Fruit fly (Drosophila melanogaster) whole organism, wandering third instar larva: ENCODE measurements around the gene mal.

ENCODE experiments used
- CG9705 ChIP-seq: fragments of 200-800 bp; sonication (Bioruptor generic); optimal IDR thresholded peaks from 2 replicates; lab custom pipeline; 2018; ENCODE audit warnings: missing biosample characterization, mild to moderate bottlenecking, missing genetic modification characterization
- CrebA ChIP-seq: fragments of 200-800 bp; sonication (Bioruptor generic); optimal IDR thresholded peaks from 2 replicates; lab custom pipeline; 2016; ENCODE audit warnings: missing biosample characterization, mild to moderate bottlenecking, missing genetic modification characterization, borderline replicate concordance
- Dfd ChIP-seq: fragments of >200 bp; optimal IDR thresholded peaks from 2 replicates; lab custom pipeline; 2017; ENCODE audit warnings: missing biosample characterization, missing genetic modification characterization
- Dif ChIP-seq: fragments of 200-275, 200-300 bp; sonication (Bioruptor generic); optimal IDR thresholded peaks from 2 replicates; lab custom pipeline; 2018; ENCODE audit warnings: missing biosample characterization, missing genetic modification characterization; ENCODE audit not compliant: partially characterized antibody
- GATAd ChIP-seq: sonication (Bioruptor generic); optimal IDR thresholded peaks from 2 replicates; lab custom pipeline; 2016; ENCODE audit warnings: missing biosample characterization, missing genetic modification characterization
- HLH106 ChIP-seq: fragments of 200-800 bp; optimal IDR thresholded peaks from 3 replicates; lab custom pipeline; 2019; ENCODE audit warnings: missing biosample characterization, mild to moderate bottlenecking, missing genetic modification characterization, moderate library complexity
- Hr78 ChIP-seq: fragments of >200 bp; optimal IDR thresholded peaks from 2 replicates; lab custom pipeline; 2017; ENCODE audit warnings: missing biosample characterization, missing genetic modification characterization
- Mio ChIP-seq: sonication (Bioruptor generic); optimal IDR thresholded peaks from 2 replicates; lab custom pipeline; 2016; ENCODE audit warnings: missing biosample characterization, missing genetic modification characterization
- Myc ChIP-seq: fragments of >200 bp; optimal IDR thresholded peaks from 2 replicates; lab custom pipeline; 2017
- N ChIP-seq: fragments of >200 bp; optimal IDR thresholded peaks from 2 replicates; lab custom pipeline; 2018; ENCODE audit warnings: missing biosample characterization, missing external identifiers, missing genetic modification characterization
- Rel ChIP-seq, 2 experiments: fragments of 200-800 bp; sonication (Bioruptor generic) in 1 of 2; optimal IDR thresholded peaks; 2 replicates in 1 of 2; 3 replicates in 1 of 2; lab custom pipeline; 2016 to 2019; ENCODE audit warnings: mild to moderate bottlenecking in 2 of 2, missing biosample characterization in 2 of 2, missing genetic modification characterization in 2 of 2, moderate library complexity in 1 of 2
- Vsx2 ChIP-seq: fragments of 200-300, 225-300 bp; sonication (Bioruptor generic); optimal IDR thresholded peaks from 2 replicates; lab custom pipeline; 2018; ENCODE audit warnings: missing biosample characterization, missing genetic modification characterization; ENCODE audit not compliant: partially characterized antibody
- br ChIP-seq: fragments of 200-800 bp; sonication (Bioruptor generic); optimal IDR thresholded peaks from 2 replicates; lab custom pipeline; 2016; ENCODE audit warnings: missing biosample characterization, missing genetic modification characterization
- dmrt93B ChIP-seq: fragments of 200-800 bp; sonication (Bioruptor generic); optimal IDR thresholded peaks from 2 replicates; lab custom pipeline; 2018; ENCODE audit warnings: missing biosample characterization, mild to moderate bottlenecking, missing genetic modification characterization
- ey ChIP-seq: fragments of 200-800 bp; sonication (Bioruptor generic); optimal IDR thresholded peaks from 2 replicates; lab custom pipeline; 2016; ENCODE audit warnings: missing biosample characterization, missing genetic modification characterization
- foxo ChIP-seq, 2 experiments: fragments of 200-800 bp; sonication (Bioruptor generic); optimal IDR thresholded peaks; 2 replicates in 1 of 2; 3 replicates in 1 of 2; lab custom pipeline; 2016 to 2017; ENCODE audit warnings: missing biosample characterization in 2 of 2, missing genetic modification characterization in 2 of 2
- fru ChIP-seq: fragments of 200-800 bp; sonication (Bioruptor generic); optimal IDR thresholded peaks from 3 replicates; lab custom pipeline; 2016; ENCODE audit warnings: missing biosample characterization, mild to moderate bottlenecking, missing genetic modification characterization
- h ChIP-seq: fragments of 200-800 bp; sonication (Bioruptor generic); optimal IDR thresholded peaks from 3 replicates; lab custom pipeline; 2016; ENCODE audit warnings: missing biosample characterization, mild to moderate bottlenecking, missing genetic modification characterization
- jim ChIP-seq: fragments of 175-275, 200-325 bp; sonication (Bioruptor generic); optimal IDR thresholded peaks from 2 replicates; lab custom pipeline; 2016; ENCODE audit warnings: missing biosample characterization, mild to moderate bottlenecking, missing genetic modification characterization
- lola ChIP-seq: fragments of >200 bp; optimal IDR thresholded peaks from 2 replicates; lab custom pipeline; 2017; ENCODE audit warnings: missing biosample characterization, missing genetic modification characterization
- psq ChIP-seq: fragments of 200-800 bp; sonication (Bioruptor generic); optimal IDR thresholded peaks from 3 replicates; lab custom pipeline; 2017; ENCODE audit warnings: missing biosample characterization, mild to moderate bottlenecking, missing genetic modification characterization, moderate library complexity
- rgr ChIP-seq: fragments of 200-800 bp; sonication (Bioruptor generic); optimal IDR thresholded peaks from 3 replicates; lab custom pipeline; 2016; ENCODE audit warnings: missing biosample characterization, mild to moderate bottlenecking, missing genetic modification characterization
- sage ChIP-seq: fragments of 200-800 bp; sonication (Bioruptor generic); optimal IDR thresholded peaks from 2 replicates; lab custom pipeline; 2016; ENCODE audit warnings: missing biosample characterization, mild to moderate bottlenecking, missing genetic modification characterization
- sv ChIP-seq: fragments of 200-800 bp; sonication (Bioruptor generic); optimal IDR thresholded peaks from 3 replicates; lab custom pipeline; 2016; ENCODE audit warnings: missing biosample characterization, missing genetic modification characterization
- tai ChIP-seq: sonication (Bioruptor generic); optimal IDR thresholded peaks from 2 replicates; lab custom pipeline; 2016; ENCODE audit warnings: missing biosample characterization, missing genetic modification characterization
- usp ChIP-seq: fragments of >200 bp; optimal IDR thresholded peaks from 2 replicates; lab custom pipeline; 2017; ENCODE audit warnings: missing biosample characterization, missing genetic modification characterization
- woc ChIP-seq: sonication (Bioruptor generic); optimal IDR thresholded peaks from 2 replicates; lab custom pipeline; 2016; ENCODE audit warnings: missing biosample characterization, mild to moderate bottlenecking, missing genetic modification characterization

Gene mal

DNA sequence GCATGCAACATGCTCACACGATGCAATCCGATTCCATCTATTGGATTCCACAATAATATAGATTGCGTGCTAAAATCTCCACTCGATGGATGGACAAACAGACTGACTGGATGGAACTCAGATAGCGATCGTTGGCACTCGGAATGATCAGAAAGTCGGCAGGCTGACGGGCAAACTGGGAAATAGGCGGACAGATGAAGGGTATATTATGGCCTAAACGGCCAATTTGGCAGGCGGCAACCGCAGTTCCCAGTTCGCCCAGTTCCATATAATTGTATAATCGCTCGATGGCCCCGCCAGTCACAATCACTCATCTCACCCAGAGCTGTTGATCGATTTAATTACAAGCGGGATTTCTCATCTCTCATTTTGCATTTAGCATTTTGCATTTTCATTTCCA lies 10.2 kb upstream of the mal start, which contains the start of gene Obp19d:
Gene Obp19d (plus strand): TSS at position 301 of the 400 bp plus-strand sequence.
- TF ChIP-seq woc (no peak), sv (GFP tag; lab: Kevin White, UChicago) (no peak), CrebA (GFP tag; lab: Kevin White, UChicago) (no peak), br (GFP tag; lab: Kevin White, UChicago) (no peak), GATAd (GFP tag; lab: Kevin White, UChicago) (no peak), jim (GFP tag; lab: Kevin White, UChicago) (no peak), foxo (GFP tag; optimal IDR thresholded peaks at IDR 0.05; lab: Kevin White, UChicago) (no peak), CG9705 (GFP tag; lab: Kevin White, UChicago) (no peak), N (GFP tag; lab: Kevin White, UChicago) (no peak), usp (no peak), Vsx2 (GFP tag; lab: Kevin White, UChicago) (no peak), Mio (GFP tag; lab: Kevin White, UChicago) (no peak), psq (GFP tag; lab: Kevin White, UChicago) (no peak), fru (GFP tag; lab: Kevin White, UChicago) (no peak), Myc (lab: Kevin White, UChicago) (no peak), Rel (GFP tag; optimal IDR thresholded peaks at IDR 0.05; lab: Kevin White, UChicago) (no peak), Rel (tag; optimal IDR thresholded peaks at IDR 0.05; lab: Kevin White, UChicago) (no peak)

DNA sequence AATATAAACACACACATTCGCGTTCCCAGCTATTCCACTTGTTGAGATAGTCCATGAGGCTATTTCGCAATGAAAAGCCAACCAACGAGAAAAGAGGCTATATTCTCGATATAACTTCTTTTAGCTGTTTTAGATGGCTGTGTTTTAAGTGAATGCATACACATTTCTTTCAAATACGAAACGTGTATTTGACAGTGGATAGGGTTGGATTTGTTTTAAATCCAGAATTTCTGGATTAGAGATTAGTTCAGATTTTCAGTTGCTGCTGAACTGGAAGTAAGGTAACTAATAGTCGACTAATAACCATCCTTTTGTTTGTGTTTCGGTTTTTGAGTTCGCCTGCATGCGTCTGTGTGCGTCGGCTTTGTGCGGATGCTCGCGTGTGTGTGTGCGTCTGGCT lies 6.3 kb upstream of the mal start:
- no peak for TF ChIP-seq dmrt93B
- no peak for TF ChIP-seq sv (GFP tag; lab: Kevin White, UChicago)
- no peak for TF ChIP-seq Hr78 (GFP tag; lab: Kevin White, UChicago)
- no peak for TF ChIP-seq psq (GFP tag; lab: Kevin White, UChicago)
- TF ChIP-seq Dif = no peak
- no peak for TF ChIP-seq GATAd (GFP tag; lab: Kevin White, UChicago)
- no peak for TF ChIP-seq Dfd (GFP tag; lab: Kevin White, UChicago)

- TF ChIP-seq ey (GFP tag; lab: Kevin White, UChicago) (peak; percentile 40), foxo (GFP tag; optimal IDR thresholded peaks at IDR 0.05; lab: Kevin White, UChicago) (peak in 1 of 2 experiments; percentile 36), tai (GFP tag; lab: Kevin White, UChicago) (no peak), Dfd (GFP tag; lab: Kevin White, UChicago) (no peak), lola (GFP tag; lab: Kevin White, UChicago) (no peak), h (peak; percentile 47), rgr (GFP tag; lab: Kevin White, UChicago) (peak; percentile 40), Hr78 (GFP tag; lab: Kevin White, UChicago) (no peak), psq (GFP tag; lab: Kevin White, UChicago) (peak; percentile 12), jim (GFP tag; lab: Kevin White, UChicago) (no peak)
Observed at dm6 chrX:20423747-20424165, 5.7 kb upstream of the mal start, which contains the start of the genes Pp4-19C and cactin. Gene Pp4-19C, minus strand, starts transcription at chrX:20424002. Gene cactin, plus strand, starts transcription at chrX:20424069.

DNA sequence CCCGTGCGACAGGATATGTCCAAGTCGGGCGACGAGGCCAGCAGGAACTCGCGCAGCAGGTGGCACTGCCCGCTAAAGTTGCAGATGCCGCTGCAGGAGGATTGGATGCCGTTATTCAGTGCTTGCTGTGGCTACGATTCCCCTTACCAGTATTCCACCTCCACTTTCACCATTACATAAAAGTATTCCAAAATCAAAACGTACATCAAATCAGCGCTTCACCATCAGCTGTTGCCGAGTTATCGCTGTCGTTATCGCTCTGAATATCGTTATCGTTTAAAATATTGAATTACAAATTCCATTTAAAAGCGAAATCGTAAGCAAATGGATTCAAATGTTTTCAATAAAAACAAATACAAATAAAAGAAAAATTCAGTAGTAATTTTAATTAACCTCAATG lies 2.7 kb upstream of the mal start, which contains the start of gene CG15456:
Gene CG15456 (minus strand): TSS at position 225 of the 400 bp plus-strand sequence.
- TF ChIP-seq rgr (GFP tag; lab: Kevin White, UChicago) (peak; percentile 49), sage (GFP tag; lab: Kevin White, UChicago) (no peak), h (no peak), Dfd (GFP tag; lab: Kevin White, UChicago) (no peak), Rel (GFP tag; optimal IDR thresholded peaks at IDR 0.05; lab: Kevin White, UChicago) (no peak), Rel (tag; optimal IDR thresholded peaks at IDR 0.05; lab: Kevin White, UChicago) (no peak)
- TF ChIP-seq, all 38 proteins: peak for 1

DNA sequence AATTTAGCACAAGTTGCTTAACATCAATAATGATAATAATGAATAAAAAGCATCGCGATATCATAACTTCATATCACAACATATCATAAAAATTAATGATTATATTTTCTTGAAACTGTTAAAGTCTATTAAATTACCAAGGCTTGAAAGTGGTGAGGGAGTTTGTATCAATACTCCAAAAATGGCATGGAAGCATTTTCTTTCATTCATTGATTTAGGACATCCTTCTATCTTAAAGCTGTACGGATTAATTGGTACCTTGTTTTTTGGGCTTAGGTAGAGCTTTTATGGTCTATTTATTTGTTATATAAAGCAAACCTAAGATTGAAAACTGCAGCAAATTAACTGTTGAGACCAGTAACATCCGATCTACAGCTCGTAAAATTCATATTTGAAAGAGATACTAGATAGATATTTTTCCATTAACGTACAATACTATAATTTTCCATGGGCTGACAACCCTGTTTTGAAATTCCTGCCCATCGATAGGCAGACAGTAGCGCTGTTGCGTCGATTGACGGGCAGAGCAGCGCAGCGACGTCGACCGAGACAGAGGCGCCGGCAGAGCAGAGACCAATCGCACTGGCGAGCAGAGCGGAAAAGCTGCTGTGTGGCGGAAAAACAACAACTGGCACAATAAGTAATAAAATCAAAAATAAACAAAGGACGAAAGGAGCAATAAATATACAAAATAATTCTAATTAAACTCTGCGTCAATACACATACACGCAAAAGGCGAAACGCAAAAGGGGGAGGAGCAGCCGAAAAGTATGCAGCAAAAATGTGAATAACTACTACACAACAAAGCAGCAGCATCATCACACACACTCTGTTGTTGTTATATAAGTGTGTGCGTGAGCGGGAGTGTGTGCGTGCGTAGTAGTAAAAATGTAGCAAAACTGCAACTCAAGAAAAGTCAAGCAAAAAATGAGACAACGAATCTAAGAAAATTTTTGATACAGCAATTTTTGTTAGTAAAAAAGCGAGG lies 4.2 kb downstream of the mal start, which contains the start of gene CG1695:
Gene CG1695 (plus strand): TSS at position 606 of the 988 bp plus-strand sequence.
- TF ChIP-seq usp = no peak
- peak; percentile 10 for TF ChIP-seq woc
- no peak for TF ChIP-seq CG9705 (GFP tag; lab: Kevin White, UChicago)
- TF ChIP-seq HLH106 (tag; lab: Kevin White, UChicago) = peak; percentile 35
- no peak for TF ChIP-seq Dfd (GFP tag; lab: Kevin White, UChicago)
- TF ChIP-seq N (GFP tag; lab: Kevin White, UChicago) = peak; percentile 26
- no peak for TF ChIP-seq Vsx2 (GFP tag; lab: Kevin White, UChicago)
- TF ChIP-seq, all 38 proteins: peak for 3
